Worm (Caenorhabditis elegans): ENCODE measurements around the gene rpl-23.

ce11 chrIII:5718385-5718784, 12.5 kb upstream of the rpl-23 start:
- TF ChIP-seq tbx-11 (GFP tag; IDR thresholded peaks at IDR 0.05) (no peak), pes-1 (GFP tag; IDR thresholded peaks at IDR 0.05) (no peak), ama-1 (optimal IDR thresholded peaks at IDR 0.05) (no peak), tbx-37 (GFP tag; conservative IDR thresholded peaks at IDR 0.05) (no peak), hmbx-1 (tag; optimal IDR thresholded peaks at IDR 0.05) (no peak), flt-1 (GFP tag; IDR thresholded peaks at IDR 0.05) (no peak), hnd-1 (tag; optimal IDR thresholded peaks at IDR 0.05) (no peak), ceh-13 (GFP tag; optimal IDR thresholded peaks at IDR 0.05) (no peak)

All from whole organism, early embryonic.